Worm (Caenorhabditis elegans) whole organism, young adult: ENCODE results near the gene C26E1.1.

Experiments used
- aptf-3 ChIP-seq: fragments of 200-800 bp; sonication (Bioruptor generic); IDR thresholded peaks from 2 replicates; pipeline ENCODE4 v1.3.6; 2022; ENCODE audit warnings: missing genetic modification characterization, missing compliant biosample characterization
- hmg-1.2 ChIP-seq: fragments of 200-800 bp; sonication (Bioruptor generic); IDR thresholded peaks from 2 replicates; pipeline ENCODE4 v1.3.6; 2022; ENCODE audit warnings: missing genetic modification reagents, missing genetic modification characterization, missing compliant biosample characterization
- madf-8 ChIP-seq: fragments of 200-800 bp; sonication (Bioruptor generic); conservative IDR thresholded peaks from 2 replicates; pipeline ENCODE4 v1.3.6; 2022; ENCODE audit warnings: missing genetic modification reagents, missing genetic modification characterization, missing compliant biosample characterization
- pha-4 ChIP-seq: fragments of 150-350 bp; sonication (generic microtip); optimal IDR thresholded peaks from 2 replicates; lab custom pipeline; 2014; ENCODE audit warnings: missing biosample characterization, missing genetic modification reagents, missing genetic modification characterization
- ztf-26 ChIP-seq: sonication (generic microtip); optimal IDR thresholded peaks from 2 replicates; lab custom pipeline; 2017; ENCODE audit warnings: missing genetic modification characterization, missing compliant biosample characterization
- ztf-3 ChIP-seq: fragments of 200-800 bp; sonication (Bioruptor generic); optimal IDR thresholded peaks from 2 replicates; lab custom pipeline; 2018; ENCODE audit warnings: mild to moderate bottlenecking, missing genetic modification characterization, missing compliant biosample characterization

- no peak for TF ChIP-seq aptf-3 (GFP tag; lab: Robert Waterston, UW)
- no peak for TF ChIP-seq madf-8 (GFP tag; lab: Robert Waterston, UW)
- no peak for TF ChIP-seq pha-4 (tag; lab: Kevin White, UChicago)
- no peak for TF ChIP-seq hmg-1.2 (GFP tag; lab: Robert Waterston, UW)
- TF ChIP-seq ztf-26 (tag; lab: Kevin White, UChicago) = no peak
- no peak for TF ChIP-seq ztf-3 (GFP tag; lab: Kevin White, UChicago)
These were observed 16.9 kb upstream of the C26E1.1 start for ce11 chrV:13280382-13280781.
